Fruit fly (Drosophila melanogaster) whole organism, embryonic: Measurements from ENCODE around the gene mei-218.

Experiments
- ATbp ChIP-seq: fragments of 200-800 bp; sonication (Bioruptor generic); optimal IDR thresholded peaks from 2 replicates; lab custom pipeline; 2017; ENCODE audit warnings: missing biosample characterization, mild to moderate bottlenecking, missing genetic modification characterization, missing genetic modification reagents
- Abd-B ChIP-seq: fragments of 200-800 bp; sonication (Bioruptor generic); optimal IDR thresholded peaks from 2 replicates; lab custom pipeline; 2018; ENCODE audit warnings: missing biosample characterization, mild to moderate bottlenecking, missing genetic modification characterization, moderate library complexity
- Atf6 ChIP-seq: fragments of 200-800 bp; sonication (Bioruptor generic); IDR thresholded peaks from 2 replicates; pipeline ENCODE4 v1.3.6; 2022; ENCODE audit warnings: missing biosample characterization, missing genetic modification characterization
- CG10209 ChIP-seq: fragments of 200-800 bp; sonication (Bioruptor generic); optimal IDR thresholded peaks from 3 replicates; lab custom pipeline; 2017; ENCODE audit warnings: missing biosample characterization, mild to moderate bottlenecking, missing genetic modification characterization, missing genetic modification reagents
- CG10543 ChIP-seq: fragments of 200-800 bp; sonication (Bioruptor generic); optimal IDR thresholded peaks from 3 replicates; lab custom pipeline; 2017; ENCODE audit warnings: missing biosample characterization, mild to moderate bottlenecking, missing genetic modification characterization, moderate library complexity
- CG10565 ChIP-seq: fragments of 200-800 bp; sonication (Bioruptor generic); optimal IDR thresholded peaks from 3 replicates; lab custom pipeline; 2016; ENCODE audit warnings: missing biosample characterization, mild to moderate bottlenecking, missing genetic modification characterization
- CG10654 ChIP-seq: fragments of 200-800 bp; sonication (Bioruptor generic); optimal IDR thresholded peaks from 2 replicates; lab custom pipeline; 2016; ENCODE audit warnings: missing biosample characterization, missing genetic modification characterization
- CG11560 ChIP-seq: fragments of 200-800 bp; sonication (Bioruptor generic); IDR thresholded peaks from 3 replicates; pipeline ENCODE4 v1.3.6; 2022; ENCODE audit warnings: missing biosample characterization, missing genetic modification characterization
- CG12155 ChIP-seq: fragments of 200-800 bp; sonication (Bioruptor generic); optimal IDR thresholded peaks from 3 replicates; lab custom pipeline; 2016; ENCODE audit warnings: missing biosample characterization, missing genetic modification characterization
- CG13287 ChIP-seq: fragments of 200-800 bp; sonication (Bioruptor generic); IDR thresholded peaks from 2 replicates; pipeline ENCODE4 v1.3.6; 2022; ENCODE audit warnings: missing biosample characterization, missing genetic modification characterization; ENCODE audit not compliant: partially characterized antibody
- CG14710 ChIP-seq: fragments of 200-800 bp; sonication (Bioruptor generic); optimal IDR thresholded peaks from 3 replicates; lab custom pipeline; 2019; ENCODE audit warnings: missing biosample characterization, mild to moderate bottlenecking, missing genetic modification characterization, moderate library complexity
- CG15011 ChIP-seq: fragments of 200-800 bp; sonication (Bioruptor generic); optimal IDR thresholded peaks from 3 replicates; lab custom pipeline; 2018; ENCODE audit warnings: missing biosample characterization, mild to moderate bottlenecking, missing genetic modification characterization
- CG15073 ChIP-seq: fragments of 200-800 bp; sonication (Bioruptor generic); optimal IDR thresholded peaks from 2 replicates; lab custom pipeline; 2016; ENCODE audit warnings: missing biosample characterization, missing genetic modification characterization
- CG18599 ChIP-seq: fragments of 200-800 bp; sonication (Bioruptor generic); optimal IDR thresholded peaks from 3 replicates; lab custom pipeline; 2017; ENCODE audit warnings: missing biosample characterization, missing genetic modification characterization, mild to moderate bottlenecking, moderate library complexity, missing genetic modification reagents
- CG31365 ChIP-seq: fragments of 200-800 bp; sonication (Bioruptor generic); optimal IDR thresholded peaks from 2 replicates; lab custom pipeline; 2018; ENCODE audit warnings: missing biosample characterization, mild to moderate bottlenecking, missing genetic modification characterization
- CG31441 ChIP-seq: fragments of 200-800 bp; sonication (Bioruptor generic); IDR thresholded peaks from 2 replicates; pipeline ENCODE4 v1.3.6; 2022; ENCODE audit warnings: missing biosample characterization, missing genetic modification characterization
- CG32772 ChIP-seq: fragments of 200-800 bp; sonication (Bioruptor generic); IDR thresholded peaks from 2 replicates; pipeline ENCODE4 v1.3.6; 2022; ENCODE audit warnings: missing biosample characterization, missing genetic modification characterization
- CG6272 ChIP-seq: fragments of 200-800 bp; sonication (Bioruptor generic); IDR thresholded peaks from 2 replicates; pipeline ENCODE4 v1.3.6; 2022; ENCODE audit warnings: missing biosample characterization, missing genetic modification characterization
- CG6654 ChIP-seq: fragments of 200-800 bp; sonication (Bioruptor generic); optimal IDR thresholded peaks from 2 replicates; lab custom pipeline; 2017; ENCODE audit warnings: missing biosample characterization, mild to moderate bottlenecking, missing genetic modification characterization
- CG8478 ChIP-seq: fragments of >200 bp; optimal IDR thresholded peaks from 2 replicates; lab custom pipeline; 2018
- CG8765 ChIP-seq: fragments of 200-800 bp; sonication (Bioruptor generic); IDR thresholded peaks from 2 replicates; pipeline ENCODE4 v1.3.6; 2022; ENCODE audit warnings: missing biosample characterization, missing genetic modification characterization
- H2.0 ChIP-seq: fragments of 200-800 bp; sonication (Bioruptor generic); IDR thresholded peaks from 2 replicates; pipeline ENCODE4 v1.3.6; 2022; ENCODE audit warnings: missing biosample characterization, missing genetic modification characterization
- Hey ChIP-seq: fragments of 200-800 bp; sonication (Bioruptor generic); optimal IDR thresholded peaks from 3 replicates; lab custom pipeline; 2018; ENCODE audit warnings: missing biosample characterization, mild to moderate bottlenecking, missing genetic modification characterization
- Hr3 ChIP-seq: fragments of 200-800 bp; sonication (Bioruptor generic); optimal IDR thresholded peaks from 3 replicates; lab custom pipeline; 2016; ENCODE audit warnings: missing biosample characterization, missing genetic modification characterization
- Hsf ChIP-seq: fragments of 200-800 bp; sonication (Bioruptor generic); optimal IDR thresholded peaks from 3 replicates; lab custom pipeline; 2016; ENCODE audit warnings: missing biosample characterization, missing genetic modification characterization
- Mad ChIP-seq: fragments of 200-800 bp; sonication (Bioruptor generic); optimal IDR thresholded peaks from 2 replicates; lab custom pipeline; 2016; ENCODE audit warnings: missing biosample characterization, missing genetic modification characterization
- Mes4 ChIP-seq: fragments of 200-800 bp; sonication (Bioruptor generic); optimal IDR thresholded peaks from 2 replicates; lab custom pipeline; 2016; ENCODE audit warnings: missing biosample characterization, missing genetic modification characterization
- Nf-YB ChIP-seq: fragments of 200-800 bp; sonication (Bioruptor generic); optimal IDR thresholded peaks from 3 replicates; lab custom pipeline; 2019; ENCODE audit warnings: missing biosample characterization, mild to moderate bottlenecking, missing genetic modification characterization, moderate library complexity
- Oli ChIP-seq: fragments of 200-800 bp; sonication (Bioruptor generic); optimal IDR thresholded peaks from 2 replicates; lab custom pipeline; 2018; ENCODE audit warnings: missing biosample characterization, mild to moderate bottlenecking, missing genetic modification characterization, moderate library complexity
- Pdp1 ChIP-seq, 2 experiments: fragments of 200-800 bp; sonication (Bioruptor generic); optimal IDR thresholded peaks; 3 replicates each; lab custom pipeline; 2016; ENCODE audit warnings: missing biosample characterization in 2 of 2, missing genetic modification characterization in 2 of 2, mild to moderate bottlenecking in 1 of 2, moderate library complexity in 1 of 2
- Six4 ChIP-seq: fragments of 200-800 bp; sonication (Bioruptor generic); optimal IDR thresholded peaks from 2 replicates; lab custom pipeline; 2016; ENCODE audit warnings: missing biosample characterization, missing genetic modification characterization
- Sry-δ ChIP-seq: fragments of 200-800 bp; sonication (Bioruptor generic); optimal IDR thresholded peaks from 2 replicates; lab custom pipeline; 2016; ENCODE audit warnings: missing biosample characterization, missing genetic modification characterization
- ab ChIP-seq: fragments of 200-800 bp; sonication (Bioruptor generic); optimal IDR thresholded peaks from 2 replicates; lab custom pipeline; 2016; ENCODE audit warnings: missing biosample characterization, missing genetic modification characterization
- al ChIP-seq: fragments of 200-800 bp; sonication (Bioruptor generic); IDR thresholded peaks from 2 replicates; pipeline ENCODE4 v1.3.6; 2022; ENCODE audit warnings: missing biosample characterization, missing genetic modification characterization
- bbx ChIP-seq: fragments of 200-800 bp; sonication (Bioruptor generic); IDR thresholded peaks from 2 replicates; pipeline ENCODE4 v1.3.6; 2022; ENCODE audit warnings: missing biosample characterization, missing genetic modification characterization; ENCODE audit not compliant: partially characterized antibody
- br ChIP-seq: fragments of >200 bp; optimal IDR thresholded peaks from 2 replicates; lab custom pipeline; 2017
- cg ChIP-seq: fragments of 200-800 bp; sonication (Bioruptor generic); optimal IDR thresholded peaks from 3 replicates; lab custom pipeline; 2019; ENCODE audit warnings: missing biosample characterization, mild to moderate bottlenecking, missing genetic modification characterization, moderate library complexity
- dimm ChIP-seq: fragments of 200-800 bp; sonication (Bioruptor generic); IDR thresholded peaks from 2 replicates; pipeline ENCODE4 v1.3.6; 2022; ENCODE audit warnings: missing biosample characterization, missing genetic modification characterization
- kay ChIP-seq: fragments of 200-800 bp; sonication (Bioruptor generic); optimal IDR thresholded peaks from 2 replicates; lab custom pipeline; 2016; ENCODE audit warnings: missing biosample characterization, missing genetic modification characterization
- klu ChIP-seq: fragments of 200-800 bp; sonication (Bioruptor generic); IDR thresholded peaks from 2 replicates; pipeline ENCODE4 v1.3.6; 2022; ENCODE audit warnings: missing biosample characterization, missing genetic modification characterization
- kni ChIP-seq: fragments of 200-800 bp; sonication (Bioruptor generic); optimal IDR thresholded peaks from 3 replicates; lab custom pipeline; 2017; ENCODE audit warnings: mild to moderate bottlenecking, missing biosample characterization, missing genetic modification reagents, missing genetic modification characterization
- lmd ChIP-seq: fragments of 200-800 bp; sonication (Bioruptor generic); IDR thresholded peaks from 2 replicates; pipeline ENCODE4 v1.3.6; 2022; ENCODE audit warnings: missing biosample characterization, missing genetic modification characterization
- mam ChIP-seq: fragments of 200-800 bp; sonication (Bioruptor generic); optimal IDR thresholded peaks from 3 replicates; lab custom pipeline; 2016; ENCODE audit warnings: missing biosample characterization, missing genetic modification characterization
- p53 ChIP-seq: fragments of 200-800 bp; sonication (Bioruptor generic); optimal IDR thresholded peaks from 2 replicates; lab custom pipeline; 2016; ENCODE audit warnings: missing biosample characterization, missing genetic modification characterization
- pzg ChIP-seq: fragments of 200-800 bp; sonication (Bioruptor generic); optimal IDR thresholded peaks from 3 replicates; lab custom pipeline; 2018; ENCODE audit warnings: missing biosample characterization, mild to moderate bottlenecking, missing genetic modification characterization, moderate library complexity
- ro ChIP-seq: fragments of 200-800 bp; sonication (Bioruptor generic); IDR thresholded peaks from 2 replicates; pipeline ENCODE4 v1.3.6; 2022; ENCODE audit warnings: missing biosample characterization, missing genetic modification characterization
- shn ChIP-seq: fragments of 200-800 bp; sonication (Bioruptor generic); optimal IDR thresholded peaks from 3 replicates; lab custom pipeline; 2016; ENCODE audit warnings: missing biosample characterization, missing genetic modification characterization
- toy ChIP-seq: fragments of 200-800 bp; sonication (Bioruptor generic); IDR thresholded peaks from 2 replicates; pipeline ENCODE4 v1.3.6; 2022; ENCODE audit warnings: missing biosample characterization, missing genetic modification characterization
- tup ChIP-seq: fragments of 200-800 bp; sonication (Bioruptor generic); optimal IDR thresholded peaks from 2 replicates; lab custom pipeline; 2016; ENCODE audit warnings: missing biosample characterization, mild to moderate bottlenecking, missing genetic modification characterization, moderate library complexity
- vvl ChIP-seq: fragments of 200-800 bp; sonication (Bioruptor generic); IDR thresholded peaks from 2 replicates; pipeline ENCODE4 v1.3.6; 2022; ENCODE audit warnings: missing biosample characterization, missing genetic modification characterization
- zen ChIP-seq: fragments of 200-800 bp; sonication (Bioruptor generic); optimal IDR thresholded peaks from 3 replicates; lab custom pipeline; 2018; ENCODE audit warnings: missing biosample characterization, mild to moderate bottlenecking, missing genetic modification characterization, moderate library complexity

Gene mei-218

DNA sequence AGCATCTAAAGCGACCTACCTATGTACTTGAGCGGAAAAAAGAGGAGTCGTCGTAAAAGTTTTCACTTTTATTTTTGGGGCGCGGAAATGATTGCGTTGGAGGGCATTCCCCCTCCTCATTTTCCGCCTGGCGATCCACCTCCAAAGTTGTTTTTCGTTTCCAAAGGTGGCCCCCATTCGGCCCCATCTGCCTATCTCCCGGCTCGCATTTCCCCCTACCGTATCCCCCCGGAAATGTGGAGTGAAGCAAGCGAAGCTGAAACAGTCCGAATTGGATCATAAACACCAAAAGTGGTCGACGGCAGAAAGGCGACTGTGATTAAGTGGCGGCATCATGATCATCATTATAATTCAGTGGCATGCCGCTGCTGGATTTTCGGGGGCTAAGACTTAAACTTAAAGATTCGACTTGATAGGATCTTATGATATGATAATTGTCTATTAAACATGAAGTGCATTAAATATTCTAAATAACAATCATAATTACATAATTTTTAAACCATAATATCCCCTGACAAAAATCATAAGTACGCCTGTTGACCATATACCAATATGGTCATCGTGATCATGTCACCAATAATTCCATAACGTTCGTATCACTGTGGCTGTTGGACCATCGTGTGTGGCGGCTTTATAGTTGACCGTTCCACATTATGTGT lies 19.1 kb downstream of the mei-218 start (continued):
- TF ChIP-seq ATbp (GFP tag; lab: Kevin White, UChicago) = peak; percentile 47
- no peak for TF ChIP-seq toy (GFP tag; lab: Robert Waterston, UW)
- TF ChIP-seq kay (GFP tag; lab: Kevin White, UChicago) = peak; percentile 29
- peak; percentile 72 for TF ChIP-seq H2.0
- peak; percentile 45 for TF ChIP-seq shn (GFP tag; lab: Kevin White, UChicago)
- TF ChIP-seq CG15011 (GFP tag; lab: Kevin White, UChicago) = peak; percentile 54
- peak; percentile 72 for TF ChIP-seq al (GFP tag; lab: Robert Waterston, UW)
- TF ChIP-seq Mad = peak; percentile 56
- peak; percentile 46 for TF ChIP-seq Six4 (GFP tag; lab: Kevin White, UChicago)
- peak; percentile 48 for TF ChIP-seq Nf-YB (GFP tag; lab: Kevin White, UChicago)
- TF ChIP-seq p53 (GFP tag; lab: Kevin White, UChicago) = no peak
- no peak for TF ChIP-seq Sry-δ
- TF ChIP-seq CG8765 = no peak
- peak; percentile 47; the same call in 1 of the 2 replicates for TF ChIP-seq CG6272 (GFP tag; lab: Robert Waterston, UW)
- no peak for TF ChIP-seq kni (GFP tag; lab: Kevin White, UChicago)
- peak; percentile 64 for TF ChIP-seq CG12155 (GFP tag; lab: Kevin White, UChicago)
- no peak for TF ChIP-seq Hey (tag; lab: Kevin White, UChicago)
- TF ChIP-seq CG15073 (GFP tag; lab: Kevin White, UChicago) = no peak
- no peak for TF ChIP-seq br (lab: Kevin White, UChicago)
- peak; percentile 36 for TF ChIP-seq CG14710
- no peak for TF ChIP-seq tup (GFP tag; lab: Kevin White, UChicago)
- TF ChIP-seq Mes4 (GFP tag; lab: Kevin White, UChicago) = peak; percentile 2
- TF ChIP-seq ro (GFP tag; lab: Robert Waterston, UW) = peak; percentile 21; the same call in 1 of the 2 replicates
- TF ChIP-seq Hsf (GFP tag; lab: Kevin White, UChicago) = peak; percentile 70
- peak; percentile 75 for TF ChIP-seq lmd
- TF ChIP-seq CG31365 (tag; lab: Kevin White, UChicago) = peak; percentile 3
- TF ChIP-seq CG31441 = peak; percentile 80
- peak; percentile 18 for TF ChIP-seq CG6654 (GFP tag; lab: Kevin White, UChicago)
- TF ChIP-seq mam = peak; percentile 29
- peak; percentile 82 for TF ChIP-seq Oli (tag; lab: Kevin White, UChicago)
- TF ChIP-seq CG18599 (GFP tag; lab: Kevin White, UChicago) = peak; percentile 88
- peak; percentile 67 to 73 for TF ChIP-seq Pdp1 (GFP tag; optimal IDR thresholded peaks at IDR 0.05; lab: Kevin White, UChicago)
- no peak for TF ChIP-seq ab (GFP tag; lab: Kevin White, UChicago)
- peak; percentile 46; the same call in 1 of the 3 replicates for TF ChIP-seq CG11560 (tag; lab: Robert Waterston, UW)
- peak; percentile 62; the same call in 1 of the 2 replicates for TF ChIP-seq Atf6
- TF ChIP-seq CG8478 = no peak
- TF ChIP-seq vvl (GFP tag; lab: Robert Waterston, UW) = peak; percentile 79
- TF ChIP-seq Abd-B (GFP tag; lab: Kevin White, UChicago) = peak; percentile 51
- TF ChIP-seq bbx (GFP tag; lab: Robert Waterston, UW) = no peak
- peak; percentile 27 for TF ChIP-seq CG10654 (GFP tag; lab: Kevin White, UChicago)
- peak; percentile 48 for TF ChIP-seq zen (tag; lab: Kevin White, UChicago)
- TF ChIP-seq CG13287 (GFP tag; lab: Robert Waterston, UW) = no peak
- peak; percentile 62 for TF ChIP-seq klu (GFP tag; lab: Robert Waterston, UW)
- peak; percentile 72 for TF ChIP-seq CG32772 (GFP tag; lab: Robert Waterston, UW)
- no peak for TF ChIP-seq CG10565 (GFP tag; lab: Kevin White, UChicago)
- no peak for TF ChIP-seq cg
- TF ChIP-seq CG10209 = peak; percentile 75
- TF ChIP-seq Hr3 = peak; percentile 76
- peak; percentile 43 for TF ChIP-seq CG10543 (GFP tag; lab: Kevin White, UChicago)
- TF ChIP-seq dimm (GFP tag; lab: Robert Waterston, UW) = peak; percentile 50; the same call in 1 of the 2 replicates
- no peak for TF ChIP-seq pzg
